Fruit fly (Drosophila melanogaster) whole organism, prepupa: ENCODE results near the gene CG46309.

ENCODE experiments used
- Blimp-1 ChIP-seq: fragments of 200-800 bp; sonication (Bioruptor generic); optimal IDR thresholded peaks from 3 replicates; lab custom pipeline; 2017; ENCODE audit warnings: missing biosample characterization, missing genetic modification characterization, mild to moderate bottlenecking, moderate library complexity, missing genetic modification reagents
- CG10631 ChIP-seq: fragments of 200-800 bp; sonication (Bioruptor generic); optimal IDR thresholded peaks from 2 replicates; lab custom pipeline; 2016; ENCODE audit warnings: missing biosample characterization, missing genetic modification characterization
- CG16779 ChIP-seq: fragments of 200-800 bp; sonication (Bioruptor generic); optimal IDR thresholded peaks from 3 replicates; lab custom pipeline; 2017; ENCODE audit warnings: missing biosample characterization, mild to moderate bottlenecking, missing genetic modification characterization
- CG3032 ChIP-seq: fragments of 200-800 bp; optimal IDR thresholded peaks from 2 replicates; lab custom pipeline; 2019; ENCODE audit warnings: missing biosample characterization, mild to moderate bottlenecking, missing genetic modification characterization, moderate library complexity
- CG31627 ChIP-seq: fragments of 200-800 bp; sonication (Bioruptor generic); optimal IDR thresholded peaks from 3 replicates; lab custom pipeline; 2016; ENCODE audit warnings: missing biosample characterization, missing genetic modification characterization
- CG32006 ChIP-seq: fragments of 200-800 bp; sonication (Bioruptor generic); optimal IDR thresholded peaks from 3 replicates; lab custom pipeline; 2017; ENCODE audit warnings: missing biosample characterization, mild to moderate bottlenecking, missing genetic modification characterization
- CG3919 ChIP-seq: fragments of 200-800 bp; sonication (Bioruptor generic); optimal IDR thresholded peaks from 3 replicates; lab custom pipeline; 2016; ENCODE audit warnings: missing biosample characterization, missing genetic modification characterization
- CG6808 ChIP-seq: fragments of 200-800 bp; sonication (Bioruptor generic); optimal IDR thresholded peaks from 3 replicates; lab custom pipeline; 2017; ENCODE audit warnings: missing biosample characterization, missing genetic modification characterization, mild to moderate bottlenecking, moderate library complexity, missing genetic modification reagents
- CG6854 ChIP-seq: fragments of 200-800 bp; sonication (Bioruptor generic); optimal IDR thresholded peaks from 2 replicates; lab custom pipeline; 2017; ENCODE audit warnings: missing biosample characterization, mild to moderate bottlenecking, missing genetic modification characterization
- CG7368 ChIP-seq: fragments of 200-800 bp; sonication (Bioruptor generic); optimal IDR thresholded peaks from 3 replicates; lab custom pipeline; 2016; ENCODE audit warnings: missing biosample characterization, missing genetic modification characterization
- CG8119 ChIP-seq: fragments of 200-800 bp; sonication (Bioruptor generic); IDR thresholded peaks from 3 replicates; pipeline ENCODE4 v1.3.6; 2022; ENCODE audit warnings: missing biosample characterization, missing genetic modification characterization
- CG8319 ChIP-seq: fragments of 200-800 bp; sonication (Bioruptor generic); optimal IDR thresholded peaks from 3 replicates; lab custom pipeline; 2016; ENCODE audit warnings: missing biosample characterization, missing genetic modification characterization
- CG9139 ChIP-seq: fragments of 200-800 bp; sonication (Bioruptor generic); optimal IDR thresholded peaks from 3 replicates; lab custom pipeline; 2017; ENCODE audit warnings: missing biosample characterization, mild to moderate bottlenecking, missing genetic modification characterization
- Eip78C ChIP-seq: fragments of 200-800 bp; sonication (Bioruptor generic); peaks from one replicate; lab custom pipeline; 2016; ENCODE audit warnings: missing biosample characterization, missing genetic modification characterization
- Ets21C ChIP-seq: fragments of 200-800 bp; sonication (Bioruptor generic); optimal IDR thresholded peaks from 3 replicates; lab custom pipeline; 2016; ENCODE audit warnings: missing biosample characterization, missing genetic modification characterization
- Ets96B ChIP-seq: fragments of 200-800 bp; optimal IDR thresholded peaks from 2 replicates; lab custom pipeline; 2019; ENCODE audit warnings: missing biosample characterization, mild to moderate bottlenecking, missing genetic modification characterization, moderate library complexity
- Hr38 ChIP-seq: sonication (Bioruptor generic); optimal IDR thresholded peaks from 2 replicates; lab custom pipeline; 2016; ENCODE audit warnings: missing biosample characterization, missing genetic modification characterization
- Hr39 ChIP-seq: fragments of 200-800 bp; sonication (Bioruptor generic); optimal IDR thresholded peaks from 2 replicates; lab custom pipeline; 2016; ENCODE audit warnings: missing biosample characterization, missing genetic modification characterization
- Hr4 ChIP-seq: fragments of 200-800 bp; sonication (Bioruptor generic); optimal IDR thresholded peaks from 3 replicates; lab custom pipeline; 2016; ENCODE audit warnings: missing biosample characterization, missing genetic modification characterization
- Met ChIP-seq: fragments of 200-800 bp; sonication (Bioruptor generic); optimal IDR thresholded peaks from 3 replicates; lab custom pipeline; 2016; ENCODE audit warnings: missing biosample characterization, missing genetic modification characterization
- Smox ChIP-seq: fragments of 200-800 bp; sonication (Bioruptor generic); optimal IDR thresholded peaks from 3 replicates; lab custom pipeline; 2016; ENCODE audit warnings: missing biosample characterization, missing genetic modification characterization
- Sox102F ChIP-seq: fragments of 200-800 bp; sonication (Bioruptor generic); optimal IDR thresholded peaks from 2 replicates; lab custom pipeline; 2016; ENCODE audit warnings: missing biosample characterization, mild to moderate bottlenecking, missing genetic modification characterization
- Sox14 ChIP-seq: fragments of 200-800 bp; sonication (Bioruptor generic); optimal IDR thresholded peaks from 3 replicates; lab custom pipeline; 2016; ENCODE audit warnings: missing biosample characterization, missing genetic modification characterization
- achi ChIP-seq: fragments of 200-800 bp; sonication (Bioruptor generic); optimal IDR thresholded peaks from 3 replicates; lab custom pipeline; 2016; ENCODE audit warnings: missing biosample characterization, missing genetic modification characterization
- cyc ChIP-seq: fragments of 200-800 bp; sonication (Bioruptor generic); optimal IDR thresholded peaks from 3 replicates; lab custom pipeline; 2016; ENCODE audit warnings: missing biosample characterization, missing genetic modification characterization
- dsx ChIP-seq: fragments of 200-800 bp; optimal IDR thresholded peaks from 3 replicates; lab custom pipeline; 2019; ENCODE audit warnings: missing biosample characterization, mild to moderate bottlenecking, missing genetic modification characterization, moderate library complexity; ENCODE audit not compliant: poor library complexity, severe bottlenecking
- eg ChIP-seq: fragments of 200-800 bp; sonication (Bioruptor generic); IDR thresholded peaks from 3 replicates; pipeline ENCODE4 v1.3.6; 2022; ENCODE audit warnings: missing biosample characterization, missing genetic modification characterization
- fd59A ChIP-seq: fragments of 200-800 bp; sonication (Bioruptor generic); optimal IDR thresholded peaks from 2 replicates; lab custom pipeline; 2017; ENCODE audit warnings: missing biosample characterization, mild to moderate bottlenecking, missing genetic modification characterization, missing genetic modification reagents
- fd85E ChIP-seq: fragments of 200-800 bp; sonication (Bioruptor generic); optimal IDR thresholded peaks from 3 replicates; lab custom pipeline; 2016; ENCODE audit warnings: missing biosample characterization, missing genetic modification characterization
- lz ChIP-seq: fragments of 200-800 bp; sonication (Bioruptor generic); optimal IDR thresholded peaks from 3 replicates; lab custom pipeline; 2016; ENCODE audit warnings: missing biosample characterization, missing genetic modification characterization
- pdm3 ChIP-seq: fragments of 200-800 bp; sonication (Bioruptor generic); optimal IDR thresholded peaks from 3 replicates; lab custom pipeline; 2016; ENCODE audit warnings: missing biosample characterization, missing genetic modification characterization
- spab ChIP-seq: fragments of 200-800 bp; sonication (Bioruptor generic); optimal IDR thresholded peaks from 2 replicates; lab custom pipeline; 2017; ENCODE audit warnings: missing biosample characterization, mild to moderate bottlenecking, missing genetic modification characterization, missing genetic modification reagents
- ss ChIP-seq, 2 experiments: fragments of 200-800 bp; sonication (Bioruptor generic); optimal IDR thresholded peaks; 2 replicates in 1 of 2; 3 replicates in 1 of 2; lab custom pipeline; 2017 to 2018; ENCODE audit warnings: mild to moderate bottlenecking in 2 of 2, missing biosample characterization in 2 of 2, missing genetic modification characterization in 2 of 2, moderate library complexity in 1 of 2
- svp ChIP-seq: fragments of 200-800 bp; sonication (Bioruptor generic); peaks from one replicate; lab custom pipeline; 2016; ENCODE audit warnings: missing biosample characterization, missing genetic modification characterization
- topi ChIP-seq: fragments of 200-800 bp; sonication (Bioruptor generic); optimal IDR thresholded peaks from 3 replicates; lab custom pipeline; 2016; ENCODE audit warnings: missing biosample characterization, missing genetic modification characterization
- vri ChIP-seq: fragments of 200-800 bp; sonication (Bioruptor generic); optimal IDR thresholded peaks from 3 replicates; lab custom pipeline; 2016; ENCODE audit warnings: missing biosample characterization, mild to moderate bottlenecking, missing genetic modification characterization

CG46309 gene

DNA sequence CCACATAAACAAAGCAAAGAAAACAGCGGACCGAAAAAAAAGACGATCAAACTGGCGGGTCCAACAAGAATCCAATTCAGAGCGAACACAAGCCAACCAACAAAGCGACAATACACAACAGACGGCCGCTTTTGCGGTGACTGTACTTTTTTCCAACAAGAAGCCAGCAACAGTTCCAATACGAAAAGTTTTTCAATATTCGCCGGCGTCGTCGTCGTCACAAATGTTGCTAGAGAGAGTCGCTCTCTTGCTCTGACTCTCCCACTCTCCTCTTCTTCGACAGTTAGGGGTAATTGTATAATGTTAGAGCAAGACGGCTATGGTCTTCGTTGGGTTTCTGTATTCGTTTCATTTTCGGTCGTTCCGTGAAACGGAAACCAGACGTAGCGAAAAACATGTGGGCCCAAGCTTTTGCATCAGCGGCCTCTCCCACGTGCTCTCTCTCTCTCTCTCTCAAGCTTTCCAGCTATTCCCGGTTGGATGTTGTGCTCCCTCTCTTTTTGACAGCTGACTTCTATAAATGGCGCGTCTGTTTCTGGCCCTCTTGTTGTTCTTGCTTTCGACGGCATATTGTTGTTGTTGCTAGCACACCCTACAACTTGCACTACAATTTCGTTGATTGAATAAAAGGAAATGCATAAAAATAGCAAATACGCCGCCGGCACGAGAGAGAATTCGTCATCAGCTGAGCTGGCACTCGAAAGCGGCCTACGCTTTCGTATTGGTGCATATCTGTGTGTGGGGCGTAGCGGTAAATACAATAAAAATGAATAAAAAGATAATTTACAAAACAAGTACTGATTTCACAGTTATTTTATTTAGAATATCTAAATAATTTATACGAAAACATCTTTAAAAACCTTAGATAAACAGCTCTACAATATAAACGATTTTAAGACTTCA lies 17.9 kb upstream of the CG46309 start (continued):
- TF ChIP-seq dsx (GFP tag; lab: Kevin White, UChicago) (peak; percentile 61), CG3032 (tag; lab: Kevin White, UChicago) (peak; percentile 32), svp (GFP tag; lab: Kevin White, UChicago) (no peak), Blimp-1 (GFP tag; lab: Kevin White, UChicago) (peak; percentile 67), Sox14 (no peak), CG7368 (peak; percentile 84), CG6808 (GFP tag; lab: Kevin White, UChicago) (peak; percentile 71), lz (GFP tag; lab: Kevin White, UChicago) (peak; percentile 51), CG32006 (GFP tag; lab: Kevin White, UChicago) (peak; percentile 2), eg (GFP tag; lab: Robert Waterston, UW) (no peak), Smox (GFP tag; lab: Kevin White, UChicago) (peak; percentile 57), CG31627 (peak; percentile 23), CG8319 (GFP tag; lab: Kevin White, UChicago) (peak; percentile 64), ss (GFP tag; optimal IDR thresholded peaks at IDR 0.05; lab: Kevin White, UChicago) (peak; percentile 78 to 83), CG16779 (peak; percentile 79), CG3919 (GFP tag; lab: Kevin White, UChicago) (peak; percentile 82), Met (GFP tag; lab: Kevin White, UChicago) (peak; percentile 71), Ets96B (tag; lab: Kevin White, UChicago) (peak; percentile 53), CG8119 (no peak), vri (GFP tag; lab: Kevin White, UChicago) (peak; percentile 97), pdm3 (GFP tag; lab: Kevin White, UChicago) (peak; percentile 31)

DNA sequence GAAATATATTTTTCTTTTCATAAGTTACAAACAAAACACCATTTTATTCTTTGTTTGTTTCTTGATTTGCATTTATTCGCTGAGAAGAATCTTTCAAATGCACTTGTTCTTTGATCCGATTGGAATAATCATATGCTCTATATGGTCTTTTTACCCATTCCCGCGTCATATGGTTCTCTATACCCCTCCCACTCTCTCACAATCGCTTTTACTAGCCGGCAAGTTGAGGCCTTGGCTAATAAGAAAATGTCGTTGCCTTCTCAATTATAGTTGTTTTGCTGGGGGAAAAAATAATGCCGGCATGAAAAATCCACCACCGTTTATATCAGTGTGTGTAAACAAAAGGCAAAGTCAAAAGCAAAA lies 17.3 kb upstream of the CG46309 start:
- TF ChIP-seq Blimp-1 (GFP tag; lab: Kevin White, UChicago) (no peak), Hr4 (no peak), fd59A (GFP tag; lab: Kevin White, UChicago) (peak; percentile 1), Hr39 (GFP tag; lab: Kevin White, UChicago) (no peak), Hr38 (GFP tag; lab: Kevin White, UChicago) (no peak), CG31627 (no peak), fd85E (no peak), CG10631 (GFP tag; lab: Kevin White, UChicago) (peak; percentile 10), Sox14 (peak; percentile 23), achi (GFP tag; lab: Kevin White, UChicago) (no peak), cyc (GFP tag; lab: Kevin White, UChicago) (no peak), ss (GFP tag; optimal IDR thresholded peaks at IDR 0.05; lab: Kevin White, UChicago) (no peak), vri (GFP tag; lab: Kevin White, UChicago) (no peak), Ets21C (GFP tag; lab: Kevin White, UChicago) (no peak), CG9139 (GFP tag; lab: Kevin White, UChicago) (no peak), topi (GFP tag; lab: Kevin White, UChicago) (no peak), svp (GFP tag; lab: Kevin White, UChicago) (no peak), CG7368 (no peak), Eip78C (GFP tag; lab: Kevin White, UChicago) (no peak), spab (GFP tag; lab: Kevin White, UChicago) (no peak), Met (GFP tag; lab: Kevin White, UChicago) (no peak), Sox102F (GFP tag; lab: Kevin White, UChicago) (no peak), lz (GFP tag; lab: Kevin White, UChicago) (no peak), CG6808 (GFP tag; lab: Kevin White, UChicago) (no peak), Ets96B (tag; lab: Kevin White, UChicago) (no peak), CG6854 (GFP tag; lab: Kevin White, UChicago) (no peak)
